Fruit fly (Drosophila melanogaster) whole organism, embryonic: ENCODE data around the gene CG42512.

Experiments used
- Abd-B ChIP-seq: fragments of 200-800 bp; sonication (Bioruptor generic); optimal IDR thresholded peaks from 2 replicates; lab custom pipeline; 2018; ENCODE audit warnings: missing biosample characterization, mild to moderate bottlenecking, missing genetic modification characterization, moderate library complexity
- CG10147 ChIP-seq: fragments of 200-800 bp; sonication (Bioruptor generic); optimal IDR thresholded peaks from 2 replicates; lab custom pipeline; 2019; ENCODE audit warnings: missing biosample characterization, mild to moderate bottlenecking, missing genetic modification characterization, moderate library complexity
- CG10209 ChIP-seq: fragments of 200-800 bp; sonication (Bioruptor generic); optimal IDR thresholded peaks from 3 replicates; lab custom pipeline; 2017; ENCODE audit warnings: missing biosample characterization, mild to moderate bottlenecking, missing genetic modification characterization, missing genetic modification reagents
- CG10267 ChIP-seq: fragments of 200-800 bp; sonication (Bioruptor generic); optimal IDR thresholded peaks from 2 replicates; lab custom pipeline; 2018; ENCODE audit warnings: missing biosample characterization, mild to moderate bottlenecking, missing genetic modification characterization, moderate library complexity
- CG10654 ChIP-seq: fragments of 200-800 bp; sonication (Bioruptor generic); optimal IDR thresholded peaks from 2 replicates; lab custom pipeline; 2016; ENCODE audit warnings: missing biosample characterization, missing genetic modification characterization
- CG16779 ChIP-seq: fragments of 200-800 bp; sonication (Bioruptor generic); IDR thresholded peaks from 2 replicates; pipeline ENCODE4 v1.3.6; 2022; ENCODE audit warnings: missing biosample characterization, missing genetic modification characterization
- CG17328 ChIP-seq: fragments of 200-800 bp; sonication (Bioruptor generic); IDR thresholded peaks from 2 replicates; pipeline ENCODE4 v1.3.6; 2022; ENCODE audit warnings: missing biosample characterization, missing genetic modification characterization
- CG17359 ChIP-seq: fragments of 200-800 bp; sonication (Bioruptor generic); optimal IDR thresholded peaks from 3 replicates; lab custom pipeline; 2018; ENCODE audit warnings: missing biosample characterization, mild to moderate bottlenecking, missing genetic modification characterization, moderate library complexity
- CG2129 ChIP-seq: fragments of 200-800 bp; sonication (Bioruptor generic); IDR thresholded peaks from 2 replicates; pipeline ENCODE4 v1.3.6; 2022; ENCODE audit warnings: missing biosample characterization, missing genetic modification characterization; ENCODE audit not compliant: partially characterized antibody
- CG2202 ChIP-seq: fragments of 200-800 bp; sonication (Bioruptor generic); optimal IDR thresholded peaks from 2 replicates; lab custom pipeline; 2018; ENCODE audit warnings: missing biosample characterization, mild to moderate bottlenecking, missing genetic modification characterization
- CG2678 ChIP-seq: fragments of 200-800 bp; sonication (Bioruptor generic); optimal IDR thresholded peaks from 3 replicates; lab custom pipeline; 2019; ENCODE audit warnings: missing biosample characterization, mild to moderate bottlenecking, missing genetic modification characterization, moderate library complexity
- CG31388 ChIP-seq: fragments of 200-800 bp; sonication (Bioruptor generic); optimal IDR thresholded peaks from 2 replicates; lab custom pipeline; 2016; ENCODE audit warnings: missing biosample characterization, missing genetic modification characterization
- CG4282 ChIP-seq: fragments of 200-800 bp; sonication (Bioruptor generic); optimal IDR thresholded peaks from 2 replicates; lab custom pipeline; 2016; ENCODE audit warnings: missing biosample characterization, missing genetic modification characterization
- CG4820 ChIP-seq: fragments of 200-800 bp; sonication (Bioruptor generic); optimal IDR thresholded peaks from 3 replicates; lab custom pipeline; 2016; ENCODE audit warnings: missing biosample characterization, missing genetic modification characterization
- CG7987 ChIP-seq: fragments of 200-800 bp; sonication (Bioruptor generic); optimal IDR thresholded peaks from 2 replicates; lab custom pipeline; 2018; ENCODE audit warnings: missing biosample characterization, mild to moderate bottlenecking, missing genetic modification characterization, moderate library complexity
- CG8359 ChIP-seq: fragments of 200-800 bp; sonication (Bioruptor generic); optimal IDR thresholded peaks from 2 replicates; lab custom pipeline; 2017; ENCODE audit warnings: missing biosample characterization, mild to moderate bottlenecking, missing genetic modification characterization, borderline replicate concordance
- CG9817 ChIP-seq: fragments of 200-800 bp; sonication (Bioruptor generic); optimal IDR thresholded peaks from 2 replicates; lab custom pipeline; 2018; ENCODE audit warnings: missing biosample characterization, mild to moderate bottlenecking, missing genetic modification characterization, moderate library complexity
- Camta ChIP-seq: fragments of 200-800 bp; sonication (Bioruptor generic); optimal IDR thresholded peaks from 2 replicates; lab custom pipeline; 2016; ENCODE audit warnings: missing biosample characterization, missing genetic modification characterization
- Dll ChIP-seq: fragments of 200-800 bp; sonication (Bioruptor generic); IDR thresholded peaks from 4 replicates; pipeline ENCODE4 v1.3.6; 2022; ENCODE audit warnings: missing biosample characterization, missing genetic modification characterization; ENCODE audit not compliant: partially characterized antibody
- Dp ChIP-seq: fragments of 200-800 bp; sonication (Bioruptor generic); optimal IDR thresholded peaks from 2 replicates; lab custom pipeline; 2018; ENCODE audit warnings: missing biosample characterization, mild to moderate bottlenecking, missing genetic modification characterization, moderate library complexity
- Drgx ChIP-seq: fragments of 200-800 bp; sonication (Bioruptor generic); IDR thresholded peaks from 2 replicates; pipeline ENCODE4 v1.3.6; 2022; ENCODE audit warnings: missing biosample characterization, missing genetic modification characterization
- Elba2 ChIP-seq: fragments of 200-800 bp; sonication (Bioruptor generic); optimal IDR thresholded peaks from 3 replicates; lab custom pipeline; 2016; ENCODE audit warnings: missing biosample characterization, missing genetic modification characterization
- NK7.1 ChIP-seq: fragments of 200-800 bp; sonication (Bioruptor generic); optimal IDR thresholded peaks from 3 replicates; lab custom pipeline; 2016; ENCODE audit warnings: missing biosample characterization, missing genetic modification characterization
- NfI ChIP-seq: fragments of 200-800 bp; sonication (Bioruptor generic); optimal IDR thresholded peaks from 3 replicates; lab custom pipeline; 2018; ENCODE audit warnings: missing biosample characterization, mild to moderate bottlenecking, missing genetic modification characterization, moderate library complexity
- Optix ChIP-seq: fragments of 200-800 bp; sonication (Bioruptor generic); IDR thresholded peaks from 3 replicates; pipeline ENCODE4 v1.3.6; 2022; ENCODE audit warnings: missing biosample characterization, missing genetic modification characterization
- PHDP ChIP-seq: fragments of 200-800 bp; sonication (Bioruptor generic); optimal IDR thresholded peaks from 3 replicates; lab custom pipeline; 2018; ENCODE audit warnings: missing biosample characterization, mild to moderate bottlenecking, missing genetic modification characterization, moderate library complexity
- Rfx ChIP-seq: fragments of 200-800 bp; sonication (Bioruptor generic); IDR thresholded peaks from 2 replicates; pipeline ENCODE4 v1.3.6; 2022; ENCODE audit warnings: missing biosample characterization, missing genetic modification characterization
- Vsx1 ChIP-seq: fragments of 200-800 bp; sonication (Bioruptor generic); optimal IDR thresholded peaks from 2 replicates; lab custom pipeline; 2017; ENCODE audit warnings: missing biosample characterization, mild to moderate bottlenecking, missing genetic modification characterization, missing genetic modification reagents
- bab2 ChIP-seq: fragments of 200-800 bp; sonication (Bioruptor generic); optimal IDR thresholded peaks from 2 replicates; lab custom pipeline; 2016; ENCODE audit warnings: missing biosample characterization, missing genetic modification characterization
- btn ChIP-seq: fragments of 200-800 bp; sonication (Bioruptor generic); optimal IDR thresholded peaks from 2 replicates; lab custom pipeline; 2016; ENCODE audit warnings: missing biosample characterization, missing genetic modification characterization
- cas ChIP-seq: fragments of 200-800 bp; sonication (Bioruptor generic); IDR thresholded peaks from 2 replicates; pipeline ENCODE4 v1.3.6; 2022; ENCODE audit warnings: missing biosample characterization, missing genetic modification characterization
- crc ChIP-seq: fragments of 200-800 bp; sonication (Bioruptor generic); optimal IDR thresholded peaks from 2 replicates; lab custom pipeline; 2016; ENCODE audit warnings: missing biosample characterization, missing genetic modification characterization
- da ChIP-seq: fragments of 200-800 bp; sonication (Bioruptor generic); optimal IDR thresholded peaks from 2 replicates; lab custom pipeline; 2016; ENCODE audit warnings: missing biosample characterization, missing genetic modification characterization
- dati ChIP-seq: fragments of 200-800 bp; sonication (Bioruptor generic); IDR thresholded peaks from 2 replicates; pipeline ENCODE4 v1.3.6; 2022; ENCODE audit warnings: missing biosample characterization, missing genetic modification characterization
- fd102C ChIP-seq: fragments of 200-800 bp; sonication (Bioruptor generic); optimal IDR thresholded peaks from 2 replicates; lab custom pipeline; 2018; ENCODE audit warnings: missing biosample characterization, mild to moderate bottlenecking, missing genetic modification characterization, moderate library complexity
- her ChIP-seq: fragments of 200-800 bp; sonication (Bioruptor generic); optimal IDR thresholded peaks from 2 replicates; lab custom pipeline; 2016; ENCODE audit warnings: missing biosample characterization, missing genetic modification characterization
- knrl ChIP-seq: fragments of 200-800 bp; sonication (Bioruptor generic); IDR thresholded peaks from 3 replicates; pipeline ENCODE4 v1.3.6; 2022; ENCODE audit warnings: missing biosample characterization, missing genetic modification characterization; ENCODE audit not compliant: partially characterized antibody
- lola ChIP-seq, 3 experiments: fragments of >200 bp in 2 of 3; fragments of 200-800 bp in 1 of 3; sonication (Bioruptor generic) in 1 of 3; optimal IDR thresholded peaks; 2 replicates each; lab custom pipeline; 2017 to 2019; ENCODE audit warnings: missing biosample characterization in 3 of 3, missing genetic modification characterization in 3 of 3, mild to moderate bottlenecking in 1 of 3, moderate library complexity in 1 of 3
- mirr ChIP-seq: fragments of 200-800 bp; sonication (Bioruptor generic); optimal IDR thresholded peaks from 3 replicates; lab custom pipeline; 2018; ENCODE audit warnings: missing biosample characterization, mild to moderate bottlenecking, missing genetic modification characterization
- odd ChIP-seq: fragments of 200-800 bp; sonication (Bioruptor generic); optimal IDR thresholded peaks from 2 replicates; lab custom pipeline; 2017; ENCODE audit warnings: missing biosample characterization, mild to moderate bottlenecking, missing genetic modification characterization
- pb ChIP-seq: fragments of 200-800 bp; sonication (Bioruptor generic); optimal IDR thresholded peaks from 3 replicates; lab custom pipeline; 2016; ENCODE audit warnings: missing biosample characterization, missing genetic modification characterization
- prd ChIP-seq, 3 experiments: fragments of >200 bp in 2 of 3; fragments of 200-800 bp in 1 of 3; sonication (Bioruptor generic) in 1 of 3; optimal IDR thresholded peaks in 2 of 3; IDR thresholded peaks in 1 of 3; 2 replicates in 2 of 3; 3 replicates in 1 of 3; pipeline versions ENCODE4 v1.3.6 to Lab custom; 2017 to 2022; ENCODE audit warnings: missing biosample characterization in 1 of 3, missing genetic modification characterization in 1 of 3
- scrt ChIP-seq: fragments of 200-800 bp; sonication (Bioruptor generic); optimal IDR thresholded peaks from 2 replicates; lab custom pipeline; 2018; ENCODE audit warnings: missing biosample characterization, mild to moderate bottlenecking, missing genetic modification characterization, moderate library complexity
- tin ChIP-seq: fragments of 200-800 bp; sonication (Bioruptor generic); optimal IDR thresholded peaks from 3 replicates; lab custom pipeline; 2016; ENCODE audit warnings: missing biosample characterization, missing genetic modification characterization
- vnd ChIP-seq: fragments of 200-800 bp; sonication (Bioruptor generic); IDR thresholded peaks from 3 replicates; pipeline ENCODE4 v1.3.6; 2022; ENCODE audit warnings: missing biosample characterization, missing genetic modification characterization; ENCODE audit not compliant: partially characterized antibody
- vvl ChIP-seq: fragments of 200-800 bp; sonication (Bioruptor generic); IDR thresholded peaks from 2 replicates; pipeline ENCODE4 v1.3.6; 2022; ENCODE audit warnings: missing biosample characterization, missing genetic modification characterization
- wek ChIP-seq: fragments of 200-800 bp; sonication (Bioruptor generic); optimal IDR thresholded peaks from 3 replicates; lab custom pipeline; 2018; ENCODE audit warnings: missing biosample characterization, mild to moderate bottlenecking, missing genetic modification characterization, moderate library complexity

The CG42512 gene

dm6 chrX:16640260-16641100 lies 10.7 kb upstream of the CG42512 start, which contains the start of the genes SNRPG and mthl1 (continued):
- TF ChIP-seq CG10209 (GFP tag; lab: Kevin White, UChicago) (peak; percentile 74), lola (GFP tag; optimal IDR thresholded peaks at IDR 0.05; lab: Kevin White, UChicago) (peak in 2 of 3 experiments; percentile 55 to 74), cas (peak; percentile 63; the same call in 1 of the 2 replicates), mirr (peak; percentile 24), scrt (GFP tag; lab: Kevin White, UChicago) (no peak), PHDP (tag; lab: Kevin White, UChicago) (peak; percentile 53), CG7987 (GFP tag; lab: Kevin White, UChicago) (peak; percentile 8), Drgx (GFP tag; lab: Robert Waterston, UW) (peak; percentile 88), CG4820 (GFP tag; lab: Kevin White, UChicago) (peak; percentile 70), her (GFP tag; lab: Kevin White, UChicago) (peak; percentile 81), wek (GFP tag; lab: Kevin White, UChicago) (no peak), Vsx1 (no peak), odd (GFP tag; lab: Kevin White, UChicago) (no peak), Rfx (peak; percentile 96), CG17328 (GFP tag; lab: Robert Waterston, UW) (peak; percentile 88), CG10267 (tag; lab: Kevin White, UChicago) (peak; percentile 67), Dp (GFP tag; lab: Kevin White, UChicago) (peak; percentile 62), CG16779 (GFP tag; lab: Robert Waterston, UW) (peak; percentile 81), fd102C (peak; percentile 7), da (GFP tag; lab: Kevin White, UChicago) (peak; percentile 43), btn (GFP tag; lab: Kevin White, UChicago) (no peak), knrl (GFP tag; lab: Robert Waterston, UW) (peak; percentile 75), Abd-B (GFP tag; lab: Kevin White, UChicago) (peak; percentile 87), CG31388 (GFP tag; lab: Kevin White, UChicago) (peak; percentile 68), Dll (GFP tag; lab: Robert Waterston, UW) (peak; percentile 79), CG8359 (no peak), CG2129 (GFP tag; lab: Robert Waterston, UW) (no peak), dati (GFP tag; lab: Robert Waterston, UW) (peak; percentile 89), Elba2 (GFP tag; lab: Kevin White, UChicago) (no peak), bab2 (GFP tag; lab: Kevin White, UChicago) (peak; percentile 82), NfI (GFP tag; lab: Kevin White, UChicago) (peak; percentile 79), CG4282 (GFP tag; lab: Kevin White, UChicago) (peak; percentile 52), CG10147 (GFP tag; lab: Kevin White, UChicago) (peak; percentile 76), CG2202 (no peak), CG9817 (peak; percentile 87), CG17359 (peak; percentile 69), tin (GFP tag; lab: Kevin White, UChicago) (peak; percentile 84), CG2678 (tag; lab: Kevin White, UChicago) (peak; percentile 78), prd (optimal IDR thresholded peaks at IDR 0.05; lab: Kevin White, UChicago) (no peak), prd (GFP tag; IDR thresholded peaks at IDR 0.05; lab: Robert Waterston, UW) (peak; percentile 97), vnd (GFP tag; lab: Robert Waterston, UW) (peak; percentile 66), Optix (GFP tag; lab: Robert Waterston, UW) (peak; percentile 89), Camta (GFP tag; lab: Kevin White, UChicago) (no peak), NK7.1 (GFP tag; lab: Kevin White, UChicago) (peak; percentile 58), vvl (peak; percentile 94), pb (GFP tag; lab: Kevin White, UChicago) (peak; percentile 49), CG10654 (GFP tag; lab: Kevin White, UChicago) (peak; percentile 68), crc (GFP tag; lab: Kevin White, UChicago) (no peak)
